Worm (Caenorhabditis elegans) whole organism, L4/young adult: ENCODE results near the gene fbxa-154.

Experiments used
- W03F9.2 ChIP-seq: fragments of 150-350 bp; optimal IDR thresholded peaks from 2 replicates; lab custom pipeline; 2014; ENCODE audit warnings: missing biosample characterization, missing genetic modification characterization
- dao-5 ChIP-seq: sonication (generic microtip); optimal IDR thresholded peaks from 2 replicates; lab custom pipeline; 2016; ENCODE audit warnings: missing genotype, missing genetic modification characterization, moderate library complexity, missing compliant biosample characterization
- him-1 ChIP-seq: sonication (generic microtip); optimal IDR thresholded peaks from 2 replicates; lab custom pipeline; 2016; ENCODE audit warnings: missing genotype, missing genetic modification reagents, missing genetic modification characterization, missing compliant biosample characterization

ce11 chrV:15650167-15650566 lies 45.2 kb upstream of the fbxa-154 start, which contains the start of gene sru-42:
- TF ChIP-seq dao-5 (tag; lab: Kevin White, UChicago) (no peak), him-1 (tag; lab: Kevin White, UChicago) (no peak), W03F9.2 (tag; lab: Kevin White, UChicago) (no peak)
